Fruit fly (Drosophila melanogaster) whole organism, embryonic: Measurements from ENCODE around the gene Appl.
A peak's percentile ranks its signal among the peaks of the same experiment; 100 is the strongest.

Experiments
- CG12219 ChIP-seq: fragments of 200-800 bp; sonication (Bioruptor generic); optimal IDR thresholded peaks from 3 replicates; lab custom pipeline; 2018; ENCODE audit warnings: missing biosample characterization, mild to moderate bottlenecking, missing genetic modification characterization
- CG14014 ChIP-seq: fragments of 200-800 bp; sonication (Bioruptor generic); IDR thresholded peaks from 2 replicates; pipeline ENCODE4 v1.3.6; 2022; ENCODE audit warnings: missing biosample characterization, missing genetic modification characterization
- CG1529 ChIP-seq: fragments of 200-800 bp; sonication (Bioruptor generic); optimal IDR thresholded peaks from 3 replicates; lab custom pipeline; 2018; ENCODE audit warnings: missing biosample characterization, missing genetic modification characterization
- CG1647 ChIP-seq: fragments of 200-800 bp; sonication (Bioruptor generic); optimal IDR thresholded peaks from 3 replicates; lab custom pipeline; 2016; ENCODE audit warnings: missing biosample characterization, missing genetic modification characterization
- CG17328 ChIP-seq: fragments of 200-800 bp; sonication (Bioruptor generic); IDR thresholded peaks from 2 replicates; pipeline ENCODE4 v1.3.6; 2022; ENCODE audit warnings: missing biosample characterization, missing genetic modification characterization
- CG2116 ChIP-seq: fragments of 200-800 bp; sonication (Bioruptor generic); optimal IDR thresholded peaks from 3 replicates; lab custom pipeline; 2018; ENCODE audit warnings: missing biosample characterization, mild to moderate bottlenecking, missing genetic modification characterization
- CG2202 ChIP-seq: fragments of 200-800 bp; sonication (Bioruptor generic); optimal IDR thresholded peaks from 2 replicates; lab custom pipeline; 2018; ENCODE audit warnings: missing biosample characterization, mild to moderate bottlenecking, missing genetic modification characterization
- CG33213 ChIP-seq: fragments of 200-800 bp; sonication (Bioruptor generic); optimal IDR thresholded peaks from 3 replicates; lab custom pipeline; 2016; ENCODE audit warnings: missing biosample characterization, missing genetic modification characterization
- CG3995 ChIP-seq: fragments of 200-800 bp; sonication (Bioruptor generic); optimal IDR thresholded peaks from 3 replicates; lab custom pipeline; 2016; ENCODE audit warnings: missing biosample characterization, missing genetic modification characterization
- CG4820 ChIP-seq: fragments of 200-800 bp; sonication (Bioruptor generic); optimal IDR thresholded peaks from 3 replicates; lab custom pipeline; 2016; ENCODE audit warnings: missing biosample characterization, missing genetic modification characterization
- CG5245 ChIP-seq: fragments of 200-800 bp; sonication (Bioruptor generic); optimal IDR thresholded peaks from 3 replicates; lab custom pipeline; 2016; ENCODE audit warnings: missing biosample characterization, missing genetic modification characterization
- CG6813 ChIP-seq: fragments of 200-800 bp; sonication (Bioruptor generic); optimal IDR thresholded peaks from 2 replicates; lab custom pipeline; 2017; ENCODE audit warnings: missing biosample characterization, missing genetic modification characterization, mild to moderate bottlenecking, moderate library complexity, missing genetic modification reagents
- CG7357 ChIP-seq: fragments of 200-800 bp; sonication (Bioruptor generic); IDR thresholded peaks from 3 replicates; pipeline ENCODE4 v1.3.6; 2022; ENCODE audit warnings: missing biosample characterization, missing genetic modification characterization
- CG8290 ChIP-seq, 3 experiments: fragments of 200-800 bp; sonication (Bioruptor generic); optimal IDR thresholded peaks; 2 replicates each; lab custom pipeline; 2016 to 2019; ENCODE audit warnings: missing biosample characterization in 3 of 3, missing genetic modification characterization in 3 of 3, mild to moderate bottlenecking in 2 of 3, moderate library complexity in 1 of 3
- CG8359 ChIP-seq: fragments of 200-800 bp; sonication (Bioruptor generic); optimal IDR thresholded peaks from 2 replicates; lab custom pipeline; 2017; ENCODE audit warnings: missing biosample characterization, mild to moderate bottlenecking, missing genetic modification characterization, borderline replicate concordance
- CG8924 ChIP-seq: fragments of 200-800 bp; optimal IDR thresholded peaks from 3 replicates; lab custom pipeline; 2019; ENCODE audit warnings: missing biosample characterization, mild to moderate bottlenecking, missing genetic modification characterization, moderate library complexity
- CG9932 ChIP-seq: fragments of 200-800 bp; sonication (Bioruptor generic); IDR thresholded peaks from 2 replicates; pipeline ENCODE4 v1.3.6; 2022; ENCODE audit warnings: missing biosample characterization, missing genetic modification characterization
- D ChIP-seq, 2 experiments: fragments of 200-800 bp in 1 of 2; fragments of >200 bp in 1 of 2; sonication (Bioruptor generic) in 1 of 2; optimal IDR thresholded peaks; 2 replicates in 1 of 2; 3 replicates in 1 of 2; lab custom pipeline; 2017; ENCODE audit warnings: mild to moderate bottlenecking in 1 of 2, missing biosample characterization in 1 of 2, missing genetic modification characterization in 1 of 2, missing genetic modification reagents in 1 of 2
- Doc2 ChIP-seq: fragments of 200-800 bp; sonication (Bioruptor generic); IDR thresholded peaks from 2 replicates; pipeline ENCODE4 v1.3.6; 2022; ENCODE audit warnings: missing biosample characterization, missing genetic modification characterization
- GATAe ChIP-seq: fragments of 200-800 bp; sonication (Bioruptor generic); conservative IDR thresholded peaks from 2 replicates; pipeline ENCODE4 v1.3.6; 2022; ENCODE audit warnings: missing biosample characterization, missing genetic modification characterization
- HLH3B ChIP-seq: fragments of 200-800 bp; sonication (Bioruptor generic); IDR thresholded peaks from 2 replicates; pipeline ENCODE4 v1.3.6; 2022; ENCODE audit warnings: missing biosample characterization, missing genetic modification characterization
- Hand ChIP-seq: fragments of 200-800 bp; sonication (Bioruptor generic); optimal IDR thresholded peaks from 2 replicates; lab custom pipeline; 2017; ENCODE audit warnings: mild to moderate bottlenecking, missing biosample characterization, missing genetic modification reagents, missing genetic modification characterization
- Hey ChIP-seq: fragments of 200-800 bp; sonication (Bioruptor generic); optimal IDR thresholded peaks from 3 replicates; lab custom pipeline; 2018; ENCODE audit warnings: missing biosample characterization, mild to moderate bottlenecking, missing genetic modification characterization
- Hmx ChIP-seq: fragments of 200-800 bp; sonication (Bioruptor generic); optimal IDR thresholded peaks from 2 replicates; lab custom pipeline; 2016; ENCODE audit warnings: missing biosample characterization, missing genetic modification characterization
- Max ChIP-seq: fragments of 200-800 bp; sonication (Bioruptor generic); optimal IDR thresholded peaks from 2 replicates; lab custom pipeline; 2016; ENCODE audit warnings: missing biosample characterization, mild to moderate bottlenecking, missing genetic modification characterization
- NC2β ChIP-seq: fragments of 200-800 bp; sonication (Bioruptor generic); optimal IDR thresholded peaks from 2 replicates; lab custom pipeline; 2016; ENCODE audit warnings: missing biosample characterization, missing genetic modification characterization
- Nf-YA ChIP-seq: fragments of 200-800 bp; sonication (Bioruptor generic); IDR thresholded peaks from 2 replicates; pipeline ENCODE4 v1.3.6; 2022; ENCODE audit warnings: missing biosample characterization, missing genetic modification characterization
- Opbp ChIP-seq: fragments of 200-800 bp; sonication (Bioruptor generic); IDR thresholded peaks from 3 replicates; pipeline ENCODE4 v1.3.6; 2022; ENCODE audit warnings: missing biosample characterization, missing genetic modification characterization; ENCODE audit not compliant: partially characterized antibody
- Side ChIP-seq: fragments of 200-800 bp; sonication (Bioruptor generic); optimal IDR thresholded peaks from 2 replicates; lab custom pipeline; 2016; ENCODE audit warnings: missing biosample characterization, missing genetic modification characterization
- Vsx1 ChIP-seq: fragments of 200-800 bp; sonication (Bioruptor generic); optimal IDR thresholded peaks from 2 replicates; lab custom pipeline; 2017; ENCODE audit warnings: missing biosample characterization, mild to moderate bottlenecking, missing genetic modification characterization, missing genetic modification reagents
- Xrp1 ChIP-seq: fragments of 200-800 bp; sonication (Bioruptor generic); IDR thresholded peaks from 2 replicates; pipeline ENCODE4 v1.3.6; 2022; ENCODE audit warnings: missing biosample characterization, missing genetic modification characterization
- ac ChIP-seq: fragments of 200-800 bp; sonication (Bioruptor generic); optimal IDR thresholded peaks from 3 replicates; lab custom pipeline; 2017; ENCODE audit warnings: missing biosample characterization, mild to moderate bottlenecking, missing genetic modification characterization
- bsh ChIP-seq, 2 experiments: fragments of 200-800 bp; sonication (Bioruptor generic); optimal IDR thresholded peaks; 2 replicates each; lab custom pipeline; 2017 to 2018; ENCODE audit warnings: mild to moderate bottlenecking in 2 of 2, missing biosample characterization in 2 of 2, missing genetic modification characterization in 2 of 2, moderate library complexity in 1 of 2
- cg ChIP-seq: fragments of 200-800 bp; sonication (Bioruptor generic); optimal IDR thresholded peaks from 3 replicates; lab custom pipeline; 2019; ENCODE audit warnings: missing biosample characterization, mild to moderate bottlenecking, missing genetic modification characterization, moderate library complexity
- chm ChIP-seq: fragments of 200-800 bp; sonication (Bioruptor generic); IDR thresholded peaks from 2 replicates; pipeline ENCODE4 v1.3.6; 2022; ENCODE audit warnings: missing biosample characterization, missing genetic modification characterization
- fd102C ChIP-seq: fragments of 200-800 bp; sonication (Bioruptor generic); optimal IDR thresholded peaks from 2 replicates; lab custom pipeline; 2018; ENCODE audit warnings: missing biosample characterization, mild to moderate bottlenecking, missing genetic modification characterization, moderate library complexity
- fd3F ChIP-seq: fragments of 200-800 bp; sonication (Bioruptor generic); optimal IDR thresholded peaks from 2 replicates; lab custom pipeline; 2018; ENCODE audit warnings: missing biosample characterization, mild to moderate bottlenecking, missing genetic modification characterization, moderate library complexity
- grn ChIP-seq: fragments of 200-800 bp; sonication (Bioruptor generic); optimal IDR thresholded peaks from 3 replicates; lab custom pipeline; 2017; ENCODE audit warnings: missing biosample characterization, missing genetic modification characterization
- gsb-n ChIP-seq: fragments of 200-800 bp; sonication (Bioruptor generic); optimal IDR thresholded peaks from 3 replicates; lab custom pipeline; 2018; ENCODE audit warnings: missing biosample characterization, mild to moderate bottlenecking, missing genetic modification characterization
- gt ChIP-seq: fragments of 200-800 bp; sonication (Bioruptor generic); IDR thresholded peaks from 2 replicates; pipeline ENCODE4 v1.3.6; 2022; ENCODE audit warnings: missing biosample characterization, missing genetic modification characterization
- nom ChIP-seq: fragments of 200-800 bp; sonication (Bioruptor generic); optimal IDR thresholded peaks from 2 replicates; lab custom pipeline; 2017; ENCODE audit warnings: missing biosample characterization, missing genetic modification characterization, mild to moderate bottlenecking, moderate library complexity, missing genetic modification reagents
- pfk ChIP-seq: fragments of 200-800 bp; sonication (Bioruptor generic); optimal IDR thresholded peaks from 2 replicates; lab custom pipeline; 2018; ENCODE audit warnings: missing biosample characterization, mild to moderate bottlenecking, missing genetic modification characterization, moderate library complexity
- psq ChIP-seq: fragments of 200-800 bp; sonication (Bioruptor generic); optimal IDR thresholded peaks from 2 replicates; lab custom pipeline; 2017; ENCODE audit warnings: missing biosample characterization, missing genetic modification characterization
- pum ChIP-seq: fragments of 200-800 bp; sonication (Bioruptor generic); optimal IDR thresholded peaks from 2 replicates; lab custom pipeline; 2016; ENCODE audit warnings: missing biosample characterization, missing genetic modification characterization
- sens ChIP-seq: fragments of 200-800 bp; sonication (Bioruptor generic); peaks from one replicate; lab custom pipeline; 2016; ENCODE audit warnings: missing biosample characterization, missing genetic modification characterization
- vnd ChIP-seq: fragments of 200-800 bp; sonication (Bioruptor generic); IDR thresholded peaks from 3 replicates; pipeline ENCODE4 v1.3.6; 2022; ENCODE audit warnings: missing biosample characterization, missing genetic modification characterization; ENCODE audit not compliant: partially characterized antibody
- wek ChIP-seq: fragments of 200-800 bp; sonication (Bioruptor generic); optimal IDR thresholded peaks from 3 replicates; lab custom pipeline; 2018; ENCODE audit warnings: missing biosample characterization, mild to moderate bottlenecking, missing genetic modification characterization, moderate library complexity
- zfh1 ChIP-seq: fragments of 200-800 bp; sonication (Bioruptor generic); IDR thresholded peaks from 3 replicates; pipeline ENCODE4 v1.3.6; 2022; ENCODE audit warnings: missing biosample characterization, missing genetic modification characterization

Gene Appl

dm6 chrX:580635-581034 is 50.3 kb downstream of the Appl start (continued):
- TF ChIP-seq HLH3B (GFP tag; lab: Robert Waterston, UW): no peak
- TF ChIP-seq CG9932: no peak
- 0 out of 2 replicates have a peak, but pooled peaks have one; percentile 19 for TF ChIP-seq GATAe (GFP tag; lab: Robert Waterston, UW)
- no peak for TF ChIP-seq CG14014 (GFP tag; lab: Robert Waterston, UW)
- peak; percentile 80 for TF ChIP-seq Vsx1 (GFP tag; lab: Kevin White, UChicago)
- TF ChIP-seq Nf-YA (GFP tag; lab: Robert Waterston, UW): peak; percentile 24; the same call in 1 of the 2 replicates
- TF ChIP-seq CG8359 (GFP tag; lab: Kevin White, UChicago): no peak
- TF ChIP-seq, all 482 proteins: peak for 18

dm6 chrX:581825-582224 is 51.5 kb downstream of the Appl start, which contains the start of gene vnd:
Gene vnd (plus strand): TSS chrX:582121.
- TF ChIP-seq Doc2 (GFP tag; lab: Robert Waterston, UW): no peak
- peak in 1 of 2 experiments; percentile 27 for TF ChIP-seq bsh (GFP tag; optimal IDR thresholded peaks at IDR 0.05; lab: Kevin White, UChicago)
- no peak for TF ChIP-seq CG8924 (tag; lab: Kevin White, UChicago)
- TF ChIP-seq gsb-n (tag; lab: Kevin White, UChicago): peak; percentile 26
- TF ChIP-seq nom: peak; percentile 16
- peak; percentile 65 for TF ChIP-seq CG2202 (tag; lab: Kevin White, UChicago)
- TF ChIP-seq CG3995 (GFP tag; lab: Kevin White, UChicago): no peak
- TF ChIP-seq CG8290 (GFP tag; optimal IDR thresholded peaks at IDR 0.05; lab: Kevin White, UChicago): no peak
- peak in 1 of 2 experiments; percentile 47 for TF ChIP-seq CG8290 (tag; optimal IDR thresholded peaks at IDR 0.05; lab: Kevin White, UChicago)
- TF ChIP-seq wek (GFP tag; lab: Kevin White, UChicago): peak; percentile 23
- no peak for TF ChIP-seq Opbp
- TF ChIP-seq Xrp1 (GFP tag; lab: Robert Waterston, UW): peak; percentile 42; the same call in 1 of the 2 replicates
- TF ChIP-seq grn (GFP tag; lab: Kevin White, UChicago): peak; percentile 9
- no peak for TF ChIP-seq Hey (tag; lab: Kevin White, UChicago)
- 0 out of 2 replicates have a peak, but pooled peaks have one; percentile 23 for TF ChIP-seq CG17328 (GFP tag; lab: Robert Waterston, UW)
- no peak for TF ChIP-seq pum (GFP tag; lab: Kevin White, UChicago)
- TF ChIP-seq CG2116 (GFP tag; lab: Kevin White, UChicago): no peak
- TF ChIP-seq vnd (GFP tag; lab: Robert Waterston, UW): peak; percentile 25; the same call in 1 of the 3 replicates
- peak; percentile 39; the same call in 1 of the 3 replicates for TF ChIP-seq zfh1 (GFP tag; lab: Robert Waterston, UW)
- no peak for TF ChIP-seq CG33213 (GFP tag; lab: Kevin White, UChicago)
- peak; percentile 1 for TF ChIP-seq fd102C (GFP tag; lab: Kevin White, UChicago)
- peak; percentile 40 for TF ChIP-seq ac (GFP tag; lab: Kevin White, UChicago)
- TF ChIP-seq pfk (GFP tag; lab: Kevin White, UChicago): no peak
- no peak for TF ChIP-seq fd3F
- TF ChIP-seq cg (GFP tag; lab: Kevin White, UChicago): peak; percentile 38
- no peak for TF ChIP-seq gt (GFP tag; lab: Robert Waterston, UW)
- no peak for TF ChIP-seq D (optimal IDR thresholded peaks at IDR 0.05; lab: Kevin White, UChicago)
- peak; percentile 2 for TF ChIP-seq D (GFP tag; optimal IDR thresholded peaks at IDR 0.05; lab: Kevin White, UChicago)
- TF ChIP-seq Side (GFP tag; lab: Kevin White, UChicago): peak; percentile 5
- no peak for TF ChIP-seq psq (GFP tag; lab: Kevin White, UChicago)
- peak; percentile 29 for TF ChIP-seq CG6813 (GFP tag; lab: Kevin White, UChicago)
- peak; percentile 85 for TF ChIP-seq sens (GFP tag; lab: Kevin White, UChicago)
- no peak for TF ChIP-seq Hmx (GFP tag; lab: Kevin White, UChicago)
- TF ChIP-seq chm (GFP tag; lab: Robert Waterston, UW): peak; percentile 16; the same call in 1 of the 2 replicates
- TF ChIP-seq CG1529 (GFP tag; lab: Kevin White, UChicago): peak; percentile 18
- TF ChIP-seq CG1647 (GFP tag; lab: Kevin White, UChicago): no peak
- TF ChIP-seq CG12219: no peak
- peak; percentile 15 for TF ChIP-seq NC2β (GFP tag; lab: Kevin White, UChicago)
- no peak for TF ChIP-seq Hand (GFP tag; lab: Kevin White, UChicago)
- no peak for TF ChIP-seq CG7357 (GFP tag; lab: Robert Waterston, UW)
- peak; percentile 3 for TF ChIP-seq CG5245 (GFP tag; lab: Kevin White, UChicago)
- peak; percentile 4 for TF ChIP-seq CG4820 (GFP tag; lab: Kevin White, UChicago)
- no peak for TF ChIP-seq Max
